Fruit fly (Drosophila melanogaster) whole organism, adult: ENCODE results near the gene mRNA-cap.
A peak's percentile ranks its signal among the peaks of the same experiment; 100 is the strongest.

Source experiments
- CG11617 ChIP-seq: fragments of 200-800 bp; sonication (Bioruptor generic); optimal IDR thresholded peaks from 2 replicates; lab custom pipeline; 2017; ENCODE audit warnings: mild to moderate bottlenecking, missing biosample characterization, missing genetic modification reagents, missing genetic modification characterization
- CG12768 ChIP-seq: fragments of 200-800 bp; sonication (Bioruptor generic); optimal IDR thresholded peaks from 2 replicates; lab custom pipeline; 2017; ENCODE audit warnings: missing biosample characterization, missing genetic modification characterization, mild to moderate bottlenecking, moderate library complexity, missing genetic modification reagents
- CG14711 ChIP-seq: fragments of 200-800 bp; sonication (Bioruptor generic); optimal IDR thresholded peaks from 2 replicates; lab custom pipeline; 2018; ENCODE audit warnings: missing biosample characterization, mild to moderate bottlenecking, missing genetic modification characterization, moderate library complexity
- CG1620 ChIP-seq: fragments of 200-800 bp; sonication (Bioruptor generic); optimal IDR thresholded peaks from 2 replicates; lab custom pipeline; 2016; ENCODE audit warnings: missing biosample characterization, missing genetic modification characterization
- CG33017 ChIP-seq: fragments of 200-800 bp; sonication (Bioruptor generic); optimal IDR thresholded peaks from 2 replicates; lab custom pipeline; 2018; ENCODE audit warnings: missing biosample characterization, mild to moderate bottlenecking, missing genetic modification characterization, moderate library complexity
- CG5204 ChIP-seq: fragments of 200-800 bp; sonication (Bioruptor generic); optimal IDR thresholded peaks from 2 replicates; lab custom pipeline; 2016; ENCODE audit warnings: missing biosample characterization, missing genetic modification characterization
- Clk ChIP-seq: fragments of 200-800 bp; sonication (Bioruptor generic); optimal IDR thresholded peaks from 2 replicates; lab custom pipeline; 2017; ENCODE audit warnings: missing biosample characterization, missing genetic modification characterization
- Crg-1 ChIP-seq: fragments of 200-800 bp; sonication (Bioruptor generic); optimal IDR thresholded peaks from 2 replicates; lab custom pipeline; 2016; ENCODE audit warnings: missing biosample characterization, missing genetic modification characterization
- Hr96 ChIP-seq: fragments of 200-800 bp; sonication (Bioruptor generic); optimal IDR thresholded peaks from 2 replicates; lab custom pipeline; 2016; ENCODE audit warnings: missing biosample characterization, missing genetic modification characterization
- cnc ChIP-seq, 2 experiments: fragments of >200 bp; optimal IDR thresholded peaks; 2 replicates each; lab custom pipeline; 2017
- kay ChIP-seq: fragments of 200-800 bp; sonication (Bioruptor generic); peaks from one replicate; lab custom pipeline; 2016; ENCODE audit warnings: missing biosample characterization, missing genetic modification characterization, borderline replicate concordance
- pad ChIP-seq: fragments of 200-800 bp; sonication (Bioruptor generic); optimal IDR thresholded peaks from 3 replicates; lab custom pipeline; 2017; ENCODE audit warnings: missing biosample characterization, missing genetic modification characterization, mild to moderate bottlenecking, moderate library complexity, missing genetic modification reagents
- tj ChIP-seq: fragments of 200-800 bp; sonication (Bioruptor generic); optimal IDR thresholded peaks from 3 replicates; lab custom pipeline; 2017; ENCODE audit warnings: missing biosample characterization, mild to moderate bottlenecking, missing genetic modification characterization, moderate library complexity
- toe ChIP-seq: fragments of 200-800 bp; sonication (Bioruptor generic); optimal IDR thresholded peaks from 2 replicates; lab custom pipeline; 2016; ENCODE audit warnings: missing biosample characterization, missing genetic modification characterization

DNA sequence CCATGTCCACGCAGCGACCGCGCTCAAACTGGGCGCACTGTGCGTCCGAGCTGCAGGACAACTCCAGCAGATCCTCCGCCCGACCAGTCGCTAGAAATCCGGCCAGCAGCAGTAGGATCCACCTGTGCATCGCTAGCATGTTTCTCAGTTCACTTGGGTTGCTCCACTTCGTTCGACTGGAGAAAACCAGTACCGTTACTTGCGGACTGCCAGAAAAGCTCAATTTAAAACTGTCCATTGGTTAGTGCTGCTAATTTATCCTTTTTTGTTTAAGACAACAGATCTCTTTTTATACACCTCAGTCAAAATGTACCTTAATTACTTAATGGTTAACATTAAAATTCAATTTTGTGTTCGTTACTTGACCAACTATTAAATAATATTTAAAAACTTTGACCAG is 17.0 kb downstream of the mRNA-cap start, which contains the start of gene CG11674:
- TF ChIP-seq pad (GFP tag; lab: Kevin White, UChicago) (peak; percentile 55), toe (GFP tag; lab: Kevin White, UChicago) (no peak), CG5204 (no peak), CG1620 (no peak), Hr96 (no peak), cnc (optimal IDR thresholded peaks at IDR 0.05; lab: Kevin White, UChicago) (no peak), CG12768 (GFP tag; lab: Kevin White, UChicago) (no peak), CG11617 (GFP tag; lab: Kevin White, UChicago) (no peak), Crg-1 (GFP tag; lab: Kevin White, UChicago) (no peak), CG33017 (no peak), CG14711 (tag; lab: Kevin White, UChicago) (no peak), tj (GFP tag; lab: Kevin White, UChicago) (no peak), kay (no peak), Clk (GFP tag; lab: Kevin White, UChicago) (no peak)
